Worm (Caenorhabditis elegans) whole organism, late embryonic: ENCODE results near the gene nas-28.

Experiments used
- F13H6.1 ChIP-seq: sonication (generic microtip); optimal IDR thresholded peaks from 2 replicates; lab custom pipeline; 2016; ENCODE audit warnings: missing genetic modification characterization, missing compliant biosample characterization
- K02D7.2 ChIP-seq: sonication (generic microtip); optimal IDR thresholded peaks from 2 replicates; lab custom pipeline; 2017; ENCODE audit warnings: mild to moderate bottlenecking, missing genetic modification characterization, missing compliant biosample characterization
- K09A11.1 ChIP-seq: sonication (generic microtip); optimal IDR thresholded peaks from 2 replicates; lab custom pipeline; 2017; ENCODE audit warnings: antibody characterized with exemption, mild to moderate bottlenecking, missing genetic modification characterization, missing compliant biosample characterization; ENCODE audit not compliant: insufficient read depth
- Y22D7AL.16 ChIP-seq: sonication (generic microtip); optimal IDR thresholded peaks from 2 replicates; lab custom pipeline; 2016; ENCODE audit warnings: missing genetic modification characterization, missing compliant biosample characterization
- ahr-1 ChIP-seq: sonication (generic microtip); optimal IDR thresholded peaks from 2 replicates; lab custom pipeline; 2016; ENCODE audit warnings: missing genetic modification characterization, missing compliant biosample characterization
- ama-1 ChIP-seq: fragments of 150-350 bp; optimal IDR thresholded peaks from 2 replicates; lab custom pipeline; 2014
- ceh-19 ChIP-seq: fragments of 200-800 bp; sonication (Bioruptor generic); optimal IDR thresholded peaks from 2 replicates; lab custom pipeline; 2018; ENCODE audit warnings: mild to moderate bottlenecking, missing genetic modification characterization, missing compliant biosample characterization
- ceh-22 ChIP-seq: sonication (generic microtip); optimal IDR thresholded peaks from 2 replicates; lab custom pipeline; 2017; ENCODE audit warnings: missing biosample characterization, missing genetic modification characterization
- ceh-24 ChIP-seq: sonication (generic microtip); optimal IDR thresholded peaks from 2 replicates; lab custom pipeline; 2016; ENCODE audit warnings: mild to moderate bottlenecking, missing genetic modification characterization, missing compliant biosample characterization
- ceh-31 ChIP-seq: sonication (generic microtip); optimal IDR thresholded peaks from 2 replicates; lab custom pipeline; 2016; ENCODE audit warnings: missing genetic modification characterization, missing compliant biosample characterization
- ceh-45 ChIP-seq: fragments of 200-800 bp; sonication (Bioruptor generic); IDR thresholded peaks from 2 replicates; pipeline ENCODE4 v1.3.6; 2022; ENCODE audit warnings: missing genetic modification reagents, missing genetic modification characterization, missing compliant biosample characterization
- ceh-48 ChIP-seq: sonication (generic microtip); optimal IDR thresholded peaks from 2 replicates; lab custom pipeline; 2016; ENCODE audit warnings: missing genetic modification characterization, inconsistent platforms, missing compliant biosample characterization
- dmd-4 ChIP-seq: sonication (generic microtip); optimal IDR thresholded peaks from 2 replicates; lab custom pipeline; 2016; ENCODE audit warnings: borderline replicate concordance, missing genetic modification characterization, missing compliant biosample characterization
- dve-1 ChIP-seq: sonication (generic microtip); optimal IDR thresholded peaks from 2 replicates; lab custom pipeline; 2017; ENCODE audit warnings: antibody characterized with exemption, mild to moderate bottlenecking, missing genetic modification characterization, missing compliant biosample characterization
- elt-2 ChIP-seq: sonication (generic microtip); optimal IDR thresholded peaks from 2 replicates; lab custom pipeline; 2016; ENCODE audit warnings: missing genetic modification reagents, missing genetic modification characterization, missing compliant biosample characterization
- elt-4 ChIP-seq: sonication (generic microtip); optimal IDR thresholded peaks from 2 replicates; lab custom pipeline; 2016; ENCODE audit warnings: missing genetic modification characterization, missing compliant biosample characterization
- eyg-1 ChIP-seq: sonication (generic microtip); optimal IDR thresholded peaks from 2 replicates; lab custom pipeline; 2016; ENCODE audit warnings: missing genotype, missing genetic modification characterization, missing compliant biosample characterization
- fkh-10 ChIP-seq: fragments of 150-350 bp; optimal IDR thresholded peaks from 2 replicates; lab custom pipeline; 2014; ENCODE audit warnings: missing biosample characterization, missing genetic modification reagents, missing genetic modification characterization
- fkh-6 ChIP-seq: sonication (generic microtip); optimal IDR thresholded peaks from 2 replicates; lab custom pipeline; 2016; ENCODE audit warnings: missing genetic modification characterization, missing compliant biosample characterization
- hlh-13 ChIP-seq: fragments of 200-800 bp; sonication (Bioruptor generic); optimal IDR thresholded peaks from 2 replicates; lab custom pipeline; 2018; ENCODE audit warnings: mild to moderate bottlenecking, missing genetic modification characterization, missing compliant biosample characterization
- hlh-30 ChIP-seq: sonication (generic microtip); optimal IDR thresholded peaks from 2 replicates; lab custom pipeline; 2017; ENCODE audit warnings: antibody characterized with exemption, missing genetic modification characterization, missing compliant biosample characterization; ENCODE audit not compliant: insufficient read depth
- hlh-6 ChIP-seq: sonication (generic microtip); optimal IDR thresholded peaks from 2 replicates; lab custom pipeline; 2016; ENCODE audit warnings: missing genotype, missing genetic modification characterization, missing compliant biosample characterization
- hlh-8 ChIP-seq: sonication (generic microtip); optimal IDR thresholded peaks from 2 replicates; lab custom pipeline; 2016; ENCODE audit warnings: missing genotype, missing genetic modification characterization, missing compliant biosample characterization
- lim-6 ChIP-seq: sonication (generic microtip); optimal IDR thresholded peaks from 2 replicates; lab custom pipeline; 2016; ENCODE audit warnings: missing genetic modification characterization, missing compliant biosample characterization
- lin-11 ChIP-seq: fragments of 200-800 bp; sonication (Bioruptor generic); optimal IDR thresholded peaks from 2 replicates; lab custom pipeline; 2018; ENCODE audit warnings: mild to moderate bottlenecking, missing genetic modification characterization, missing compliant biosample characterization
- madf-2 ChIP-seq: sonication (generic microtip); optimal IDR thresholded peaks from 2 replicates; lab custom pipeline; 2017; ENCODE audit warnings: missing genetic modification characterization, missing compliant biosample characterization
- nfya-1 ChIP-seq: sonication (generic microtip); optimal IDR thresholded peaks from 2 replicates; lab custom pipeline; 2017; ENCODE audit warnings: missing genetic modification characterization, mild to moderate bottlenecking, missing compliant biosample characterization, antibody characterized with exemption, moderate library complexity
- nhr-11 ChIP-seq: fragments of 150-350 bp; optimal IDR thresholded peaks from 2 replicates; lab custom pipeline; 2014; ENCODE audit warnings: missing biosample characterization, missing genetic modification characterization
- odd-2 ChIP-seq: sonication (generic microtip); optimal IDR thresholded peaks from 2 replicates; lab custom pipeline; 2017; ENCODE audit warnings: antibody characterized with exemption, mild to moderate bottlenecking, missing genetic modification characterization, missing compliant biosample characterization
- pag-3 ChIP-seq: sonication (generic microtip); optimal IDR thresholded peaks from 2 replicates; lab custom pipeline; 2016; ENCODE audit warnings: missing compliant biosample characterization, missing genetic modification characterization, borderline replicate concordance
- pat-9 ChIP-seq: fragments of 200-800 bp; sonication (Bioruptor generic); optimal IDR thresholded peaks from 2 replicates; lab custom pipeline; 2018; ENCODE audit warnings: mild to moderate bottlenecking, missing genetic modification characterization, moderate library complexity, missing compliant biosample characterization
- pax-1 ChIP-seq: fragments of 150-350 bp; optimal IDR thresholded peaks from 2 replicates; lab custom pipeline; 2014; ENCODE audit warnings: missing biosample characterization, missing genetic modification characterization
- pha-2 ChIP-seq: sonication (generic microtip); optimal IDR thresholded peaks from 2 replicates; lab custom pipeline; 2017; ENCODE audit warnings: mild to moderate bottlenecking, missing genetic modification characterization, missing compliant biosample characterization
- pha-4 ChIP-seq: fragments of 150-350 bp; optimal IDR thresholded peaks from 2 replicates; lab custom pipeline; 2018; ENCODE audit warnings: missing biosample characterization, missing genetic modification reagents, missing genetic modification characterization
- rnt-1 ChIP-seq: sonication (generic microtip); optimal IDR thresholded peaks from 2 replicates; lab custom pipeline; 2016; ENCODE audit warnings: missing genetic modification characterization, missing compliant biosample characterization
- sdc-2 ChIP-seq: sonication (generic microtip); optimal IDR thresholded peaks from 2 replicates; lab custom pipeline; 2016; ENCODE audit warnings: missing genotype, missing genetic modification characterization, missing compliant biosample characterization
- sox-2 ChIP-seq: fragments of 200-800 bp; sonication (Bioruptor generic); IDR thresholded peaks from 2 replicates; pipeline ENCODE4 v1.3.6; 2022; ENCODE audit warnings: missing genetic modification reagents, missing genetic modification characterization, missing compliant biosample characterization
- sox-4 ChIP-seq: sonication (generic microtip); optimal IDR thresholded peaks from 2 replicates; lab custom pipeline; 2017; ENCODE audit warnings: mild to moderate bottlenecking, missing genetic modification characterization, inconsistent platforms, missing compliant biosample characterization
- syd-9 ChIP-seq: sonication (generic microtip); optimal IDR thresholded peaks from 2 replicates; lab custom pipeline; 2016; ENCODE audit warnings: mild to moderate bottlenecking, missing genetic modification characterization, moderate library complexity, missing compliant biosample characterization
- tbx-2 ChIP-seq: sonication (generic microtip); optimal IDR thresholded peaks from 2 replicates; lab custom pipeline; 2016; ENCODE audit warnings: missing genetic modification characterization, missing compliant biosample characterization
- tbx-7 ChIP-seq: sonication (generic microtip); optimal IDR thresholded peaks from 2 replicates; lab custom pipeline; 2016; ENCODE audit warnings: missing genotype, missing genetic modification characterization, missing compliant biosample characterization
- ttx-3 ChIP-seq: sonication (generic microtip); optimal IDR thresholded peaks from 2 replicates; lab custom pipeline; 2016; ENCODE audit warnings: missing genetic modification reagents, missing genetic modification characterization, missing compliant biosample characterization
- unc-42 ChIP-seq: sonication (generic microtip); optimal IDR thresholded peaks from 2 replicates; lab custom pipeline; 2016; ENCODE audit warnings: missing genotype, missing genetic modification characterization, missing compliant biosample characterization
- zip-5 ChIP-seq: sonication (generic microtip); optimal IDR thresholded peaks from 2 replicates; lab custom pipeline; 2016; ENCODE audit warnings: missing genetic modification characterization, missing compliant biosample characterization
- ztf-16 ChIP-seq: sonication (generic microtip); optimal IDR thresholded peaks from 2 replicates; lab custom pipeline; 2017; ENCODE audit warnings: missing genetic modification characterization, missing compliant biosample characterization

The nas-28 gene

DNA sequence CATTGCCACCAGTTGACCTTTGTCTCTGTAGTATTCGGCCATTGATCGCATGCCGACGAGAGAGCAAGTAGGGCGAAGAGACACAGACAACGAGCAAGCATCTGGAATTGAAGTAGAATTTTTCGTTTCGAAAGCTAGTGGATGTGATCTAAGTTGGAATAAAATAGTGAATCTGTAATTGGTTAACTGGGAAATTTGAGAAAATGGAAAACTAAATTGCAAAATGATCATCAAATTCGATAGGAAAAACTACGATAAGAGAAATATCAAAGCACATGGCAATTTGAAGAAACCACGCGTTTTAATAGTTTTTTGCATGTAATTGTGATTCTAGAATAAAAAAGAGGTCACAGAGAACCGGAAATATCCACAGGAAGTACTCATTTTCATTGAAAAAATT lies 6.3 kb downstream of the nas-28 start, which contains the start of gene F42A10.6:
F42A10.6 (minus strand) TSS at position 101 of the 400 bp plus-strand sequence.
- TF ChIP-seq ceh-48 (no peak), pha-2 (tag; lab: Kevin White, UChicago) (no peak), dmd-4 (no peak), tbx-7 (no peak), Y22D7AL.16 (tag; lab: Kevin White, UChicago) (no peak), hlh-13 (GFP tag; lab: Kevin White, UChicago) (no peak), ama-1 (no peak), ceh-19 (GFP tag; lab: Kevin White, UChicago) (no peak), sox-4 (tag; lab: Kevin White, UChicago) (no peak), tbx-2 (tag; lab: Kevin White, UChicago) (no peak)

DNA sequence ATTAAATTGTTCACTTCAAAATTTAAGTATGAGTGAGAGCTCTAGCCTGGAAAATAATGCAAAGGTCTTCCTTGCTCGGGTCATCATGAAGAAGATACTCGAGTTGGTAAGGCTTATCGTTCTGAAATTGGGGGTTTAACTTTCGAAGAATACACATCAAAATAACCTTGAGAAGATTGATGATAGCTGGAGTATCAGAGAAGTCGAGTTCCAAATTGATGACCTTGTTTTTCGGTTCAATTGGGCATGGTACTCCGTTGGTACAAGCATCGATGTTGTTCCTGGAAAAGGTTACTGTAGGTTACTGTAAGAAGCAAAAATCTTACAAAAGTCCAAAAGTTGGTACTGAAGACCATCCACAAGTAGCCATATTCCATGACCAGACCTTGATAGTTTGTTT lies 6.8 kb downstream of the nas-28 start:
- TF ChIP-seq fkh-10 (GFP tag; lab: Kevin White, UChicago) (no peak), sox-4 (tag; lab: Kevin White, UChicago) (no peak), elt-4 (tag; lab: Kevin White, UChicago) (no peak), fkh-6 (tag; lab: Kevin White, UChicago) (no peak), syd-9 (no peak), pax-1 (tag; lab: Kevin White, UChicago) (no peak), eyg-1 (no peak), ceh-31 (tag; lab: Kevin White, UChicago) (no peak), K02D7.2 (tag; lab: Kevin White, UChicago) (no peak), pha-4 (tag; lab: Kevin White, UChicago) (no peak), pha-2 (tag; lab: Kevin White, UChicago) (no peak), odd-2 (tag; lab: Kevin White, UChicago) (no peak), ceh-24 (tag; lab: Kevin White, UChicago) (no peak), ahr-1 (tag; lab: Kevin White, UChicago) (no peak)
- TF ChIP-seq, all 69 proteins: peak for 0

DNA sequence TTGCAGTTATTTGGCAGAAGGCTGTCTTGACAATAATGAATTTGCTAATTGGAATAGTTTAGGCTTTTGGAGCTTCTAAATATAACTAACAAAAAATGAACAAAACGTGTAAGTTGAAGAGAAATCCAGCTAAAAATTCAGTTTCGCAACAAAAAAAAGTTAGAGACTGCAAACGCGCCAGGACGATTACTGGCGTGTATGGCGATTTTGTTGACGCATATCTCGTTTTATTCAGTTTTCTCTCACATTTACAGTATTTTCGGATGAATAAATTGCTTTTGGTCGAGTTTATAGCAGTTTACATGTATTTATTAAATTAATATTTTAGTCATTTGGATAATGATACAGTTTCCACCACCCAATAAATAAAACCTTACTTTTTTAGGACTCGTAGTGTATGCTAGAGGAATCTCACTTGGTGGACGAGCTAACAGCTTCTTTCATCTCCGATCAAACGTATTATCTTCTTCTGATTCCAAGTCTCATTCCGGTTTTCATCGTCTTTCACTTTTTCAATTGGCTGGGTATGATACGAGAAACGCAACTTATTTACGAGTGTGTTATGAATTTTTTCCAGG lies 9.9 kb downstream of the nas-28 start, which contains the start of the genes abcf-3 and F42A10.5:
abcf-3 (plus strand) TSS at position 384 of the 578 bp plus-strand sequence.
F42A10.5 (minus strand) TSS at position 458 of the 578 bp plus-strand sequence.
- no peak for TF ChIP-seq sox-4 (tag; lab: Kevin White, UChicago)
- TF ChIP-seq odd-2 (tag; lab: Kevin White, UChicago) = no peak
- no peak for TF ChIP-seq tbx-7
- TF ChIP-seq nfya-1 (tag; lab: Kevin White, UChicago) = peak; percentile 32
- peak; percentile 18 for TF ChIP-seq elt-2 (tag; lab: Kevin White, UChicago)
- no peak for TF ChIP-seq Y22D7AL.16 (tag; lab: Kevin White, UChicago)
- TF ChIP-seq K09A11.1 (tag; lab: Kevin White, UChicago) = no peak
- TF ChIP-seq pat-9 (tag; lab: Kevin White, UChicago) = no peak
- TF ChIP-seq madf-2 = no peak
- TF ChIP-seq lin-11 (tag; lab: Kevin White, UChicago) = no peak

DNA sequence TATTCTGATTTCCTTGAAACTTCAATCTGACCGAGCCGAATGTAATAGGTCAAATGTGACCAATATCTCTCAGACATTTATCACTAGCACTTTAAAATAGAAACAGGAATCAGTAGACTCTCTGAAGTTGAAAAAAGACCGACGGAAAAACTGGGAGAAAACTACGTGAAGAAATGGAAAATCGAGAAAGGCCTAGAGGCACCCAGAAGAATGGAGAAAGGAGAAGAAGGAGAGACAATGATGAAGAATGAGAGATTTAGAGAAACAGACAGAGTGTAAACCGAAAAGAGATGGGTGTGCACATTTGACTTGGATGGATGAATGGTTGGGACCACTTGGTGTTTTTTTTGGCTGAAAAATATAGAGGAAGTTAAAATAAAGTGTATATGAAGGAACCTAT lies 13.0 kb downstream of the nas-28 start:
- TF ChIP-seq pha-4 (tag; lab: Kevin White, UChicago) (no peak), hlh-8 (no peak), ceh-48 (no peak), sox-2 (GFP tag; lab: Robert Waterston, UW) (no peak), sox-4 (tag; lab: Kevin White, UChicago) (no peak), syd-9 (no peak), ztf-16 (no peak), ceh-45 (GFP tag; lab: Robert Waterston, UW) (no peak), sdc-2 (tag; lab: Kevin White, UChicago) (no peak), nhr-11 (no peak), hlh-6 (tag; lab: Kevin White, UChicago) (no peak), elt-2 (tag; lab: Kevin White, UChicago) (no peak), ceh-22 (tag; lab: Kevin White, UChicago) (no peak), lim-6 (tag; lab: Kevin White, UChicago) (no peak), zip-5 (tag; lab: Kevin White, UChicago) (no peak), fkh-6 (tag; lab: Kevin White, UChicago) (no peak), F13H6.1 (tag; lab: Kevin White, UChicago) (no peak), dve-1 (tag; lab: Kevin White, UChicago) (no peak), rnt-1 (tag; lab: Kevin White, UChicago) (peak; percentile 42), ceh-19 (GFP tag; lab: Kevin White, UChicago) (no peak), pax-1 (tag; lab: Kevin White, UChicago) (peak; percentile 72), hlh-30 (tag; lab: Kevin White, UChicago) (no peak), unc-42 (tag; lab: Kevin White, UChicago) (no peak), hlh-13 (GFP tag; lab: Kevin White, UChicago) (no peak), pag-3 (tag; lab: Kevin White, UChicago) (no peak), ttx-3 (tag; lab: Kevin White, UChicago) (no peak), ama-1 (no peak), ceh-31 (tag; lab: Kevin White, UChicago) (peak; percentile 31)
